Fruit fly (Drosophila melanogaster) whole organism, embryonic: ENCODE measurements around the gene CG44090.

Source experiments
- Blimp-1 ChIP-seq: fragments of 200-800 bp; sonication (Bioruptor generic); optimal IDR thresholded peaks from 3 replicates; lab custom pipeline; 2018; ENCODE audit warnings: missing biosample characterization, missing genetic modification characterization, mild to moderate bottlenecking, moderate library complexity, missing genetic modification reagents
- CG10274 ChIP-seq: fragments of 200-800 bp; sonication (Bioruptor generic); optimal IDR thresholded peaks from 3 replicates; lab custom pipeline; 2017; ENCODE audit warnings: missing biosample characterization, mild to moderate bottlenecking, missing genetic modification characterization
- CG10543 ChIP-seq: fragments of 200-800 bp; sonication (Bioruptor generic); optimal IDR thresholded peaks from 3 replicates; lab custom pipeline; 2017; ENCODE audit warnings: missing biosample characterization, mild to moderate bottlenecking, missing genetic modification characterization, moderate library complexity
- CG10979 ChIP-seq: fragments of 200-800 bp; sonication (Bioruptor generic); optimal IDR thresholded peaks from 2 replicates; lab custom pipeline; 2018; ENCODE audit warnings: missing biosample characterization, mild to moderate bottlenecking, missing genetic modification characterization, moderate library complexity
- CG11093 ChIP-seq: fragments of 200-800 bp; sonication (Bioruptor generic); IDR thresholded peaks from 3 replicates; pipeline ENCODE4 v1.3.6; 2022; ENCODE audit warnings: missing biosample characterization, missing genetic modification characterization
- CG11247 ChIP-seq: fragments of 200-800 bp; sonication (Bioruptor generic); IDR thresholded peaks from 2 replicates; pipeline ENCODE4 v1.3.6; 2022; ENCODE audit warnings: missing biosample characterization, missing genetic modification characterization
- CG11560 ChIP-seq: fragments of 200-800 bp; sonication (Bioruptor generic); IDR thresholded peaks from 3 replicates; pipeline ENCODE4 v1.3.6; 2022; ENCODE audit warnings: missing biosample characterization, missing genetic modification characterization
- CG11723 ChIP-seq: fragments of 200-800 bp; sonication (Bioruptor generic); optimal IDR thresholded peaks from 2 replicates; lab custom pipeline; 2017; ENCODE audit warnings: missing biosample characterization, mild to moderate bottlenecking, missing genetic modification characterization
- CG12659 ChIP-seq: fragments of 200-800 bp; sonication (Bioruptor generic); optimal IDR thresholded peaks from 3 replicates; lab custom pipeline; 2017; ENCODE audit warnings: mild to moderate bottlenecking, missing biosample characterization, missing genetic modification reagents, missing genetic modification characterization
- CG13123 ChIP-seq: fragments of 200-800 bp; sonication (Bioruptor generic); optimal IDR thresholded peaks from 2 replicates; lab custom pipeline; 2016; ENCODE audit warnings: missing biosample characterization, missing genetic modification characterization
- CG13894 ChIP-seq: fragments of 200-800 bp; sonication (Bioruptor generic); optimal IDR thresholded peaks from 3 replicates; lab custom pipeline; 2018; ENCODE audit warnings: missing biosample characterization, mild to moderate bottlenecking, missing genetic modification characterization, moderate library complexity
- CG14965 ChIP-seq: fragments of 200-800 bp; sonication (Bioruptor generic); optimal IDR thresholded peaks from 2 replicates; lab custom pipeline; 2016; ENCODE audit warnings: missing biosample characterization, missing genetic modification characterization, borderline replicate concordance
- CG17829 ChIP-seq: fragments of 200-800 bp; optimal IDR thresholded peaks from 2 replicates; lab custom pipeline; 2019; ENCODE audit warnings: missing biosample characterization, mild to moderate bottlenecking, missing genetic modification characterization, moderate library complexity
- CG18476 ChIP-seq: fragments of 200-800 bp; sonication (Bioruptor generic); optimal IDR thresholded peaks from 2 replicates; lab custom pipeline; 2016; ENCODE audit warnings: missing biosample characterization, mild to moderate bottlenecking, missing genetic modification characterization
- CG18619 ChIP-seq: fragments of 200-800 bp; sonication (Bioruptor generic); optimal IDR thresholded peaks from 3 replicates; lab custom pipeline; 2017; ENCODE audit warnings: missing biosample characterization, mild to moderate bottlenecking, missing genetic modification characterization
- CG2129 ChIP-seq: fragments of 200-800 bp; sonication (Bioruptor generic); IDR thresholded peaks from 2 replicates; pipeline ENCODE4 v1.3.6; 2022; ENCODE audit warnings: missing biosample characterization, missing genetic modification characterization; ENCODE audit not compliant: partially characterized antibody
- CG31224 ChIP-seq: fragments of 200-800 bp; sonication (Bioruptor generic); IDR thresholded peaks from 2 replicates; pipeline ENCODE4 v1.3.6; 2022; ENCODE audit warnings: missing biosample characterization, missing genetic modification characterization
- CG32767 ChIP-seq: fragments of 200-800 bp; sonication (Bioruptor generic); IDR thresholded peaks from 2 replicates; pipeline ENCODE4 v1.3.6; 2022; ENCODE audit warnings: missing biosample characterization, missing genetic modification characterization
- CG34376 ChIP-seq: fragments of 200-800 bp; sonication (Bioruptor generic); optimal IDR thresholded peaks from 2 replicates; lab custom pipeline; 2018; ENCODE audit warnings: missing biosample characterization, mild to moderate bottlenecking, missing genetic modification characterization
- CG5953 ChIP-seq: fragments of 200-800 bp; sonication (Bioruptor generic); IDR thresholded peaks from 2 replicates; pipeline ENCODE4 v1.3.6; 2022; ENCODE audit warnings: missing biosample characterization, missing genetic modification characterization
- CG6175 ChIP-seq: fragments of 200-800 bp; sonication (Bioruptor generic); IDR thresholded peaks from 3 replicates; pipeline ENCODE4 v1.3.6; 2022; ENCODE audit warnings: missing biosample characterization, missing genetic modification characterization
- CG6683 ChIP-seq: fragments of 200-800 bp; sonication (Bioruptor generic); optimal IDR thresholded peaks from 2 replicates; lab custom pipeline; 2017; ENCODE audit warnings: missing biosample characterization, mild to moderate bottlenecking, missing genetic modification characterization, missing genetic modification reagents
- CG7271 ChIP-seq: fragments of 200-800 bp; sonication (Bioruptor generic); optimal IDR thresholded peaks from 2 replicates; lab custom pipeline; 2018; ENCODE audit warnings: missing biosample characterization, mild to moderate bottlenecking, missing genetic modification characterization, moderate library complexity
- CG8478 ChIP-seq: fragments of >200 bp; optimal IDR thresholded peaks from 2 replicates; lab custom pipeline; 2018
- CG9609 ChIP-seq: fragments of 200-800 bp; sonication (Bioruptor generic); optimal IDR thresholded peaks from 3 replicates; lab custom pipeline; 2016; ENCODE audit warnings: missing biosample characterization, missing genetic modification characterization
- D ChIP-seq, 2 experiments: fragments of 200-800 bp in 1 of 2; fragments of >200 bp in 1 of 2; sonication (Bioruptor generic) in 1 of 2; optimal IDR thresholded peaks; 2 replicates in 1 of 2; 3 replicates in 1 of 2; lab custom pipeline; 2017; ENCODE audit warnings: mild to moderate bottlenecking in 1 of 2, missing biosample characterization in 1 of 2, missing genetic modification characterization in 1 of 2, missing genetic modification reagents in 1 of 2
- Dbx ChIP-seq: fragments of 200-800 bp; sonication (Bioruptor generic); IDR thresholded peaks from 3 replicates; pipeline ENCODE4 v1.3.6; 2022; ENCODE audit warnings: missing biosample characterization, missing genetic modification characterization
- Dip2 ChIP-seq: fragments of 200-800 bp; sonication (Bioruptor generic); IDR thresholded peaks from 2 replicates; pipeline ENCODE4 v1.3.6; 2022; ENCODE audit warnings: missing biosample characterization, missing genetic modification characterization
- E2f1 ChIP-seq: fragments of 200-800 bp; sonication (Bioruptor generic); IDR thresholded peaks from 2 replicates; pipeline ENCODE4 v1.3.6; 2022; ENCODE audit warnings: missing biosample characterization, missing genetic modification characterization
- Ets65A ChIP-seq: fragments of 200-800 bp; sonication (Bioruptor generic); peaks from one replicate; lab custom pipeline; 2016; ENCODE audit warnings: missing biosample characterization, missing genetic modification characterization
- Gug ChIP-seq: fragments of 200-800 bp; sonication (Bioruptor generic); IDR thresholded peaks from 4 replicates; pipeline ENCODE4 v1.3.6; 2022; ENCODE audit warnings: missing biosample characterization, missing genetic modification characterization
- H2.0 ChIP-seq: fragments of 200-800 bp; sonication (Bioruptor generic); IDR thresholded peaks from 2 replicates; pipeline ENCODE4 v1.3.6; 2022; ENCODE audit warnings: missing biosample characterization, missing genetic modification characterization
- Hand ChIP-seq: fragments of 200-800 bp; sonication (Bioruptor generic); optimal IDR thresholded peaks from 2 replicates; lab custom pipeline; 2017; ENCODE audit warnings: mild to moderate bottlenecking, missing biosample characterization, missing genetic modification reagents, missing genetic modification characterization
- Hmr ChIP-seq: fragments of 200-800 bp; sonication (Bioruptor generic); optimal IDR thresholded peaks from 3 replicates; lab custom pipeline; 2017; ENCODE audit warnings: mild to moderate bottlenecking, missing biosample characterization, missing genetic modification reagents, missing genetic modification characterization
- Neu2 ChIP-seq: fragments of 200-800 bp; sonication (Bioruptor generic); optimal IDR thresholded peaks from 3 replicates; lab custom pipeline; 2016; ENCODE audit warnings: missing biosample characterization, missing genetic modification characterization, borderline replicate concordance
- Nf-YC ChIP-seq: fragments of 200-800 bp; optimal IDR thresholded peaks from 3 replicates; lab custom pipeline; 2019; ENCODE audit warnings: missing biosample characterization, mild to moderate bottlenecking, missing genetic modification characterization, moderate library complexity
- Optix ChIP-seq: fragments of 200-800 bp; sonication (Bioruptor generic); IDR thresholded peaks from 3 replicates; pipeline ENCODE4 v1.3.6; 2022; ENCODE audit warnings: missing biosample characterization, missing genetic modification characterization
- PHDP ChIP-seq: fragments of 200-800 bp; sonication (Bioruptor generic); optimal IDR thresholded peaks from 3 replicates; lab custom pipeline; 2018; ENCODE audit warnings: missing biosample characterization, mild to moderate bottlenecking, missing genetic modification characterization, moderate library complexity
- Poxn ChIP-seq: fragments of 200-800 bp; sonication (Bioruptor generic); IDR thresholded peaks from 2 replicates; pipeline ENCODE4 v1.3.6; 2022; ENCODE audit warnings: missing biosample characterization, missing genetic modification characterization
- YL-1 ChIP-seq: fragments of 200-800 bp; sonication (Bioruptor generic); optimal IDR thresholded peaks from 3 replicates; lab custom pipeline; 2017; ENCODE audit warnings: missing biosample characterization, mild to moderate bottlenecking, missing genetic modification characterization
- amos ChIP-seq: fragments of 200-800 bp; sonication (Bioruptor generic); IDR thresholded peaks from 2 replicates; pipeline ENCODE4 v1.3.6; 2022; ENCODE audit warnings: missing biosample characterization, missing genetic modification characterization; ENCODE audit not compliant: partially characterized antibody
- bab2 ChIP-seq: fragments of 200-800 bp; sonication (Bioruptor generic); optimal IDR thresholded peaks from 2 replicates; lab custom pipeline; 2016; ENCODE audit warnings: missing biosample characterization, missing genetic modification characterization
- bowl ChIP-seq: fragments of 200-800 bp; sonication (Bioruptor generic); IDR thresholded peaks from 2 replicates; pipeline ENCODE4 v1.3.6; 2022; ENCODE audit warnings: missing biosample characterization, missing genetic modification characterization
- disco-r ChIP-seq: fragments of 200-800 bp; sonication (Bioruptor generic); optimal IDR thresholded peaks from 2 replicates; lab custom pipeline; 2016; ENCODE audit warnings: missing biosample characterization, missing genetic modification characterization
- inv ChIP-seq: fragments of 200-800 bp; sonication (Bioruptor generic); IDR thresholded peaks from 2 replicates; pipeline ENCODE4 v1.3.6; 2022; ENCODE audit warnings: missing biosample characterization, missing genetic modification characterization; ENCODE audit not compliant: partially characterized antibody
- lola ChIP-seq, 3 experiments: fragments of >200 bp in 2 of 3; fragments of 200-800 bp in 1 of 3; sonication (Bioruptor generic) in 1 of 3; optimal IDR thresholded peaks; 2 replicates each; lab custom pipeline; 2017 to 2019; ENCODE audit warnings: missing biosample characterization in 3 of 3, missing genetic modification characterization in 3 of 3, mild to moderate bottlenecking in 1 of 3, moderate library complexity in 1 of 3
- slbo ChIP-seq: fragments of 200-800 bp; sonication (Bioruptor generic); IDR thresholded peaks from 2 replicates; pipeline ENCODE4 v1.3.6; 2022; ENCODE audit warnings: missing biosample characterization, missing genetic modification characterization
- tx ChIP-seq: fragments of 200-800 bp; sonication (Bioruptor generic); optimal IDR thresholded peaks from 2 replicates; lab custom pipeline; 2016; ENCODE audit warnings: missing biosample characterization, missing genetic modification characterization
- vvl ChIP-seq: fragments of 200-800 bp; sonication (Bioruptor generic); IDR thresholded peaks from 2 replicates; pipeline ENCODE4 v1.3.6; 2022; ENCODE audit warnings: missing biosample characterization, missing genetic modification characterization

The CG44090 gene

DNA sequence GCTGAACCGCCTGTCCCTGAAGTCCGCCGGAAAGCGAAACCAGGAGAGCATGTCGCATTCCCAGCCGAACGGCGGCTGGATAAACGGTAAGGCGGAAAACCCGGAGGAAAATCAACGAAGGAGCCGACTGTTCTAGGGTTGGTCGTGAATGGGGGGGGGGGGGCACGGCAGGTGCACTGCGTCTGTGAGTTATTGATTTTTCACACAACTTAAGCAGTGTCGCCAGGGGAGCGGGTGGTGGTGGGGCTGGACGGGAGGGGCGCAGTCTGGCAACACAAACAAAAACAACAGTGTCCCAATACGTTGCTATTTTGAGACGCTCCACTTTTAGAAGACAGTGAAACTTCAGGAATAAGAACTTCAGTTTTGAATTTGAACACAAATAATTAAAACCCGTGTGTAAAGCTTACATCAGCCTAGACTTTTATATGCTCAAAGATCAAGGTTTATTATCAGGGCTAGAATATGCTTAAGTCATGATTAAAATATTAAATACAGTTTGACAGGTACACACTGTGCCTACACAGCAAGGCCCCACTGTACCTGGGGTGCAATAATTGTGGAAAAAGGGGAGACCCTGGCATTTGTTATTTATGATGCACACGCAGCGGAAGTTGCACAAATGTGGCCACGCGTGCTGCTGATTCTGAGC, 47.9 kb downstream of the CG44090 start (continued):
- TF ChIP-seq CG13123 = peak; percentile 33
- TF ChIP-seq CG32767 (GFP tag; lab: Robert Waterston, UW) = peak; percentile 63; the same call in 1 of the 2 replicates
- TF ChIP-seq tx (GFP tag; lab: Kevin White, UChicago) = no peak
- peak in 1 of 3 experiments; percentile 51 for TF ChIP-seq lola (GFP tag; optimal IDR thresholded peaks at IDR 0.05; lab: Kevin White, UChicago)
- no peak for TF ChIP-seq CG10274 (GFP tag; lab: Kevin White, UChicago)
- peak; percentile 69; the same call in 2 of the 3 replicates for TF ChIP-seq Optix (GFP tag; lab: Robert Waterston, UW)
- TF ChIP-seq Hmr (GFP tag; lab: Kevin White, UChicago) = peak; percentile 30
- TF ChIP-seq Neu2 (GFP tag; lab: Kevin White, UChicago) = no peak
- TF ChIP-seq Poxn (GFP tag; lab: Robert Waterston, UW) = no peak
- TF ChIP-seq CG11247 (GFP tag; lab: Robert Waterston, UW) = peak; percentile 56; the same call in 1 of the 2 replicates
- no peak for TF ChIP-seq CG6683 (GFP tag; lab: Kevin White, UChicago)
- TF ChIP-seq disco-r (GFP tag; lab: Kevin White, UChicago) = no peak
- TF ChIP-seq CG7271 (tag; lab: Kevin White, UChicago) = no peak
- peak; percentile 59 for TF ChIP-seq slbo (GFP tag; lab: Robert Waterston, UW)
- peak; percentile 71; the same call in 1 of the 2 replicates for TF ChIP-seq E2f1 (GFP tag; lab: Robert Waterston, UW)
- peak; percentile 38 for TF ChIP-seq CG9609 (GFP tag; lab: Kevin White, UChicago)
- TF ChIP-seq CG18619 (GFP tag; lab: Kevin White, UChicago) = peak; percentile 43
- no peak for TF ChIP-seq CG6175
- peak; percentile 72; the same call in 2 of the 3 replicates for TF ChIP-seq CG11093
- no peak; the same call in 1 of the 2 replicates for TF ChIP-seq CG31224
- TF ChIP-seq CG5953 (GFP tag; lab: Robert Waterston, UW) = peak; percentile 78
- TF ChIP-seq CG13894 (tag; lab: Kevin White, UChicago) = no peak
- TF ChIP-seq CG10543 (GFP tag; lab: Kevin White, UChicago) = no peak
- peak; percentile 71 for TF ChIP-seq PHDP (tag; lab: Kevin White, UChicago)
- peak; percentile 32 for TF ChIP-seq YL-1 (GFP tag; lab: Kevin White, UChicago)
- TF ChIP-seq H2.0 (GFP tag; lab: Robert Waterston, UW) = peak; percentile 80
- no peak for TF ChIP-seq Hand (GFP tag; lab: Kevin White, UChicago)
- no peak for TF ChIP-seq inv (GFP tag; lab: Robert Waterston, UW)
- no peak for TF ChIP-seq CG2129 (GFP tag; lab: Robert Waterston, UW)
- peak; percentile 25 for TF ChIP-seq CG11723 (GFP tag; lab: Kevin White, UChicago)
- no peak for TF ChIP-seq Dip2 (GFP tag; lab: Robert Waterston, UW)
- TF ChIP-seq Dbx = 0 out of 3 replicates have a peak, but pooled peaks have one; percentile 20
- no peak for TF ChIP-seq bowl (GFP tag; lab: Robert Waterston, UW)
- no peak for TF ChIP-seq CG11560 (tag; lab: Robert Waterston, UW)
- peak; percentile 69 for TF ChIP-seq CG17829
- TF ChIP-seq CG8478 (lab: Kevin White, UChicago) = no peak
- TF ChIP-seq CG14965 (GFP tag; lab: Kevin White, UChicago) = no peak
- peak; percentile 66; the same call in 3 of the 4 replicates for TF ChIP-seq Gug (GFP tag; lab: Robert Waterston, UW)
- peak; percentile 26 for TF ChIP-seq CG12659
- no peak for TF ChIP-seq D (optimal IDR thresholded peaks at IDR 0.05; lab: Kevin White, UChicago)
- TF ChIP-seq D (GFP tag; optimal IDR thresholded peaks at IDR 0.05; lab: Kevin White, UChicago) = peak; percentile 75
- peak; percentile 87 for TF ChIP-seq vvl (GFP tag; lab: Robert Waterston, UW)
- no peak for TF ChIP-seq amos (GFP tag; lab: Robert Waterston, UW)
- peak; percentile 6 for TF ChIP-seq Nf-YC
- peak; percentile 46 for TF ChIP-seq bab2 (GFP tag; lab: Kevin White, UChicago)
- no peak for TF ChIP-seq CG34376 (GFP tag; lab: Kevin White, UChicago)
- TF ChIP-seq CG18476 (GFP tag; lab: Kevin White, UChicago) = peak; percentile 50
- peak; percentile 96 for TF ChIP-seq Ets65A
- peak; percentile 80 for TF ChIP-seq CG10979
- peak; percentile 82 for TF ChIP-seq Blimp-1 (GFP tag; lab: Kevin White, UChicago)
